Worm (Caenorhabditis elegans): Measurements from ENCODE around the gene srbc-14.

ce11 chrV:17035850-17036249 is 35.6 kb downstream of the srbc-14 start, which contains the start of gene srz-94:
- TF ChIP-seq ztf-11 (tag; optimal IDR thresholded peaks at IDR 0.05): no peak
- no peak for TF ChIP-seq nhr-28 (tag; optimal IDR thresholded peaks at IDR 0.05)
- no peak for TF ChIP-seq blmp-1 (tag; optimal IDR thresholded peaks at IDR 0.05)
- no peak for TF ChIP-seq elt-3 (tag; optimal IDR thresholded peaks at IDR 0.05)
- no peak for TF ChIP-seq pha-4 (tag; optimal IDR thresholded peaks at IDR 0.05)
- no peak for TF ChIP-seq nhr-237 (tag; optimal IDR thresholded peaks at IDR 0.05)
- no peak for TF ChIP-seq lsy-2 (tag; optimal IDR thresholded peaks at IDR 0.05)
- no peak for TF ChIP-seq unc-62 (GFP tag; optimal IDR thresholded peaks at IDR 0.05)
- no peak for TF ChIP-seq elt-1 (tag; optimal IDR thresholded peaks at IDR 0.05; ENCODE audit: borderline replicate concordance, insufficient read depth)
- TF ChIP-seq ces-1 (GFP tag; optimal IDR thresholded peaks at IDR 0.05): no peak
- TF ChIP-seq nhr-76 (tag; optimal IDR thresholded peaks at IDR 0.05): no peak
- TF ChIP-seq unc-39 (tag; optimal IDR thresholded peaks at IDR 0.05): no peak
